Fruit fly (Drosophila melanogaster): ENCODE data around the gene CG10340.
A peak's percentile ranks its signal among the peaks of the same experiment; 100 is the strongest.

CG10340 gene

dm6 chr3R:16617650-16618049, 3.5 kb upstream of the CG10340 start, which contains the start of gene CG17560:
CG17560 (plus strand) TSS chr3R:16617950.
- TF ChIP-seq pan (optimal IDR thresholded peaks at IDR 0.05) (no peak), Hr78 (GFP tag; optimal IDR thresholded peaks at IDR 0.05) (no peak), br (GFP tag; optimal IDR thresholded peaks at IDR 0.05) (no peak), dmrt93B (GFP tag; optimal IDR thresholded peaks at IDR 0.05) (no peak), Dfd (GFP tag; optimal IDR thresholded peaks at IDR 0.05) (no peak), fru (GFP tag; optimal IDR thresholded peaks at IDR 0.05) (no peak), N (GFP tag; optimal IDR thresholded peaks at IDR 0.05) (no peak), Rel (GFP tag; optimal IDR thresholded peaks at IDR 0.05) (no peak), Rel (tag; optimal IDR thresholded peaks at IDR 0.05) (no peak), Vsx2 (GFP tag; optimal IDR thresholded peaks at IDR 0.05; ENCODE audit: partially characterized antibody) (no peak)

- TF ChIP-seq Hr78 (GFP tag; optimal IDR thresholded peaks at IDR 0.05) = no peak
- no peak for TF ChIP-seq foxo (GFP tag; optimal IDR thresholded peaks at IDR 0.05)
- TF ChIP-seq dmrt93B (GFP tag; optimal IDR thresholded peaks at IDR 0.05) = no peak
- no peak for TF ChIP-seq dl (GFP tag; optimal IDR thresholded peaks at IDR 0.05; ENCODE audit: insufficient read depth in 1 of 2, partially characterized antibody in 2 of 2)
- no peak for TF ChIP-seq CG9705 (GFP tag; optimal IDR thresholded peaks at IDR 0.05)
- no peak for TF ChIP-seq HLH106 (tag; optimal IDR thresholded peaks at IDR 0.05)
- no peak for TF ChIP-seq usp (GFP tag; optimal IDR thresholded peaks at IDR 0.05)
- no peak for TF ChIP-seq woc (GFP tag; optimal IDR thresholded peaks at IDR 0.05)
- TF ChIP-seq rgr (GFP tag; optimal IDR thresholded peaks at IDR 0.05) = no peak
- TF ChIP-seq pan (optimal IDR thresholded peaks at IDR 0.05) = no peak
Observed at dm6 chr3R:16615009-16615408, 818 bp upstream of the CG10340 start, which contains the start of gene CG17562. CG17562 (plus strand) TSS chr3R:16615309.

- no peak for TF ChIP-seq lola (GFP tag; optimal IDR thresholded peaks at IDR 0.05)
- TF ChIP-seq dsf (GFP tag; optimal IDR thresholded peaks at IDR 0.05; ENCODE audit: borderline replicate concordance) = no peak
- TF ChIP-seq woc (GFP tag; optimal IDR thresholded peaks at IDR 0.05) = no peak
- TF ChIP-seq Vsx2 (GFP tag; optimal IDR thresholded peaks at IDR 0.05; ENCODE audit: partially characterized antibody) = no peak
- no peak for TF ChIP-seq br (GFP tag; optimal IDR thresholded peaks at IDR 0.05)
- TF ChIP-seq CG32264 (GFP tag; optimal IDR thresholded peaks at IDR 0.05) = no peak
- TF ChIP-seq brk (GFP tag; optimal IDR thresholded peaks at IDR 0.05) = no peak
- no peak for TF ChIP-seq fru (GFP tag; optimal IDR thresholded peaks at IDR 0.05)
- TF ChIP-seq psq (GFP tag; optimal IDR thresholded peaks at IDR 0.05) = no peak
- TF ChIP-seq jim (GFP tag; optimal IDR thresholded peaks at IDR 0.05) = no peak
- TF ChIP-seq foxo (GFP tag; optimal IDR thresholded peaks at IDR 0.05) = no peak
- no peak for TF ChIP-seq CG9705 (GFP tag; optimal IDR thresholded peaks at IDR 0.05)
- no peak for TF ChIP-seq h (GFP tag; optimal IDR thresholded peaks at IDR 0.05)
- TF ChIP-seq tai (GFP tag; optimal IDR thresholded peaks at IDR 0.05) = no peak
- TF ChIP-seq ey (GFP tag; optimal IDR thresholded peaks at IDR 0.05) = no peak
- TF ChIP-seq OdsH (GFP tag; optimal IDR thresholded peaks at IDR 0.05) = no peak
- TF ChIP-seq Rel (GFP tag; optimal IDR thresholded peaks at IDR 0.05) = no peak
- no peak for TF ChIP-seq Rel (tag; optimal IDR thresholded peaks at IDR 0.05)
- TF ChIP-seq GATAd (GFP tag; optimal IDR thresholded peaks at IDR 0.05) = no peak
- TF ChIP-seq CrebA (GFP tag; optimal IDR thresholded peaks at IDR 0.05; ENCODE audit: borderline replicate concordance) = no peak
Observed at dm6 chr3R:16613300-16613699, 891 bp downstream of the CG10340 start, which contains the start of gene CG12783. CG12783 (minus strand) TSS chr3R:16613400.

dm6 chr3R:16611240-16611639, 3.0 kb downstream of the CG10340 start:
- peak; percentile 59 for TF ChIP-seq N (GFP tag; optimal IDR thresholded peaks at IDR 0.05)
- TF ChIP-seq Myc (optimal IDR thresholded peaks at IDR 0.05) = peak; percentile 42
- peak; percentile 49 for TF ChIP-seq fru (GFP tag; optimal IDR thresholded peaks at IDR 0.05)
- TF ChIP-seq usp (GFP tag; optimal IDR thresholded peaks at IDR 0.05) = no peak
- TF ChIP-seq h (GFP tag; optimal IDR thresholded peaks at IDR 0.05) = no peak

- TF ChIP-seq brk (GFP tag; optimal IDR thresholded peaks at IDR 0.05) = no peak
- TF ChIP-seq rgr (GFP tag; optimal IDR thresholded peaks at IDR 0.05) = no peak
- no peak for TF ChIP-seq Hnf4 (GFP tag; optimal IDR thresholded peaks at IDR 0.05)
- no peak for TF ChIP-seq lola (GFP tag; optimal IDR thresholded peaks at IDR 0.05)
- no peak for TF ChIP-seq dsf (GFP tag; optimal IDR thresholded peaks at IDR 0.05; ENCODE audit: borderline replicate concordance)
- no peak for TF ChIP-seq h (GFP tag; optimal IDR thresholded peaks at IDR 0.05)
- no peak for TF ChIP-seq Abd-B (GFP tag; optimal IDR thresholded peaks at IDR 0.05)
- no peak for TF ChIP-seq GATAd (GFP tag; optimal IDR thresholded peaks at IDR 0.05)
- TF ChIP-seq jim (GFP tag; optimal IDR thresholded peaks at IDR 0.05) = no peak
- no peak for TF ChIP-seq foxo (GFP tag; optimal IDR thresholded peaks at IDR 0.05)
- no peak for TF ChIP-seq Sp1 (GFP tag; optimal IDR thresholded peaks at IDR 0.05)
- TF ChIP-seq psq (GFP tag; optimal IDR thresholded peaks at IDR 0.05) = no peak
- TF ChIP-seq woc (GFP tag; optimal IDR thresholded peaks at IDR 0.05) = no peak
- no peak for TF ChIP-seq fru (GFP tag; optimal IDR thresholded peaks at IDR 0.05)
- no peak for TF ChIP-seq Jra (GFP tag; optimal IDR thresholded peaks at IDR 0.05)
- TF ChIP-seq CG9705 (GFP tag; optimal IDR thresholded peaks at IDR 0.05) = no peak
- no peak for TF ChIP-seq Vsx2 (GFP tag; optimal IDR thresholded peaks at IDR 0.05; ENCODE audit: partially characterized antibody)
Observed at dm6 chr3R:16608920-16609319, 5.3 kb downstream of the CG10340 start, which contains the start of gene NPF. NPF (plus strand) TSS chr3R:16609220.
